Worm (Caenorhabditis elegans): ENCODE measurements around the gene ran-1.

DNA sequence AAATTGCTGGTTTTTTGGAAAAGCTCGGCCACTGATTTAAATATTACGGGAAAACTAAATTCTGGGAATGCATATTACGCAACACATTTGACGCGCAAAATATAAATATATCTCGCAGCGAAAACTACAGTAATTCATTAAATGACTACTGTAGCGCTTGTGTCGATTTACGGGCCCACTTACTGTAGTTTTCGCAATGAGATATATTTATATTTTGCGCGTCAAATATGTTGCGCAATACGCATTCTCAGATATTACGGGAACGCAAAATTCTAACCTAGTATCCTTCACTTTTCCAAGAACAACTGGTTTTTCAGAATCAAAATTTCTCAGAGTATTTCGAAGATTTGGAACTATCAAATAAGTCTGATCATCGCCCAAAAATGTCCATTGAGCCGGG is 37.9 kb downstream of the ran-1 start:
- no peak for TF ChIP-seq him-1 (tag; optimal IDR thresholded peaks at IDR 0.05)
- no peak for TF ChIP-seq W03F9.2 (tag; optimal IDR thresholded peaks at IDR 0.05)
- TF ChIP-seq dao-5 (tag; optimal IDR thresholded peaks at IDR 0.05): no peak

All from whole organism, L4/young adult.